Fruit fly (Drosophila melanogaster) whole organism, embryonic: Measurements from ENCODE around the gene Crtc.

Experiments
- Antp ChIP-seq: fragments of 200-800 bp; sonication (Bioruptor generic); optimal IDR thresholded peaks from 3 replicates; lab custom pipeline; 2016; ENCODE audit warnings: missing biosample characterization, missing genetic modification characterization
- Atf6 ChIP-seq: fragments of 200-800 bp; sonication (Bioruptor generic); IDR thresholded peaks from 2 replicates; pipeline ENCODE4 v1.3.6; 2022; ENCODE audit warnings: missing biosample characterization, missing genetic modification characterization
- B-H2 ChIP-seq: fragments of 200-800 bp; sonication (Bioruptor generic); optimal IDR thresholded peaks from 2 replicates; lab custom pipeline; 2018; ENCODE audit warnings: missing biosample characterization, mild to moderate bottlenecking, missing genetic modification characterization
- Blimp-1 ChIP-seq: fragments of 200-800 bp; sonication (Bioruptor generic); optimal IDR thresholded peaks from 3 replicates; lab custom pipeline; 2018; ENCODE audit warnings: missing biosample characterization, missing genetic modification characterization, mild to moderate bottlenecking, moderate library complexity, missing genetic modification reagents
- CG11695 ChIP-seq: fragments of 200-800 bp; sonication (Bioruptor generic); IDR thresholded peaks from 3 replicates; pipeline ENCODE4 v1.3.6; 2022; ENCODE audit warnings: missing biosample characterization, missing genetic modification characterization
- CG13296 ChIP-seq: fragments of 200-800 bp; sonication (Bioruptor generic); optimal IDR thresholded peaks from 3 replicates; lab custom pipeline; 2018; ENCODE audit warnings: missing biosample characterization, mild to moderate bottlenecking, missing genetic modification characterization
- CG14014 ChIP-seq: fragments of 200-800 bp; sonication (Bioruptor generic); IDR thresholded peaks from 2 replicates; pipeline ENCODE4 v1.3.6; 2022; ENCODE audit warnings: missing biosample characterization, missing genetic modification characterization
- CG14710 ChIP-seq: fragments of 200-800 bp; sonication (Bioruptor generic); optimal IDR thresholded peaks from 3 replicates; lab custom pipeline; 2019; ENCODE audit warnings: missing biosample characterization, mild to moderate bottlenecking, missing genetic modification characterization, moderate library complexity
- CG15479 ChIP-seq: fragments of 200-800 bp; sonication (Bioruptor generic); optimal IDR thresholded peaks from 3 replicates; lab custom pipeline; 2019; ENCODE audit warnings: missing biosample characterization, mild to moderate bottlenecking, missing genetic modification characterization, moderate library complexity
- CG17359 ChIP-seq: fragments of 200-800 bp; sonication (Bioruptor generic); optimal IDR thresholded peaks from 3 replicates; lab custom pipeline; 2018; ENCODE audit warnings: missing biosample characterization, mild to moderate bottlenecking, missing genetic modification characterization, moderate library complexity
- CG17385 ChIP-seq: fragments of 200-800 bp; sonication (Bioruptor generic); optimal IDR thresholded peaks from 3 replicates; lab custom pipeline; 2018; ENCODE audit warnings: missing biosample characterization, mild to moderate bottlenecking, missing genetic modification characterization
- CG2712 ChIP-seq: fragments of 200-800 bp; optimal IDR thresholded peaks from 3 replicates; lab custom pipeline; 2019; ENCODE audit warnings: missing biosample characterization, mild to moderate bottlenecking, missing genetic modification characterization, moderate library complexity
- CG31365 ChIP-seq: fragments of 200-800 bp; sonication (Bioruptor generic); optimal IDR thresholded peaks from 2 replicates; lab custom pipeline; 2018; ENCODE audit warnings: missing biosample characterization, mild to moderate bottlenecking, missing genetic modification characterization
- CG34224 ChIP-seq: fragments of 200-800 bp; sonication (Bioruptor generic); IDR thresholded peaks from 3 replicates; pipeline ENCODE4 v1.3.6; 2022; ENCODE audit warnings: missing biosample characterization, missing genetic modification characterization; ENCODE audit not compliant: partially characterized antibody
- CG4360 ChIP-seq: fragments of 200-800 bp; sonication (Bioruptor generic); IDR thresholded peaks from 2 replicates; pipeline ENCODE4 v1.3.6; 2022; ENCODE audit warnings: missing biosample characterization, missing genetic modification characterization
- CG4617 ChIP-seq: fragments of 200-800 bp; sonication (Bioruptor generic); optimal IDR thresholded peaks from 3 replicates; lab custom pipeline; 2016; ENCODE audit warnings: missing biosample characterization, missing genetic modification characterization, borderline replicate concordance
- CG5953 ChIP-seq: fragments of 200-800 bp; sonication (Bioruptor generic); IDR thresholded peaks from 2 replicates; pipeline ENCODE4 v1.3.6; 2022; ENCODE audit warnings: missing biosample characterization, missing genetic modification characterization
- CG6689 ChIP-seq: fragments of 200-800 bp; sonication (Bioruptor generic); IDR thresholded peaks from 2 replicates; pipeline ENCODE4 v1.3.6; 2022; ENCODE audit warnings: missing biosample characterization, missing genetic modification characterization
- CG8290 ChIP-seq, 3 experiments: fragments of 200-800 bp; sonication (Bioruptor generic); optimal IDR thresholded peaks; 2 replicates each; lab custom pipeline; 2016 to 2019; ENCODE audit warnings: missing biosample characterization in 3 of 3, missing genetic modification characterization in 3 of 3, mild to moderate bottlenecking in 2 of 3, moderate library complexity in 1 of 3
- CG8924 ChIP-seq: fragments of 200-800 bp; optimal IDR thresholded peaks from 3 replicates; lab custom pipeline; 2019; ENCODE audit warnings: missing biosample characterization, mild to moderate bottlenecking, missing genetic modification characterization, moderate library complexity
- Eip74EF ChIP-seq, 2 experiments: fragments of 200-800 bp in 1 of 2; fragments of >200 bp in 1 of 2; sonication (Bioruptor generic) in 1 of 2; optimal IDR thresholded peaks; 2 replicates each; lab custom pipeline; 2017 to 2019; ENCODE audit warnings: missing biosample characterization in 2 of 2, missing genetic modification characterization in 2 of 2, mild to moderate bottlenecking in 1 of 2, moderate library complexity in 1 of 2
- Ets65A ChIP-seq: fragments of 200-800 bp; sonication (Bioruptor generic); peaks from one replicate; lab custom pipeline; 2016; ENCODE audit warnings: missing biosample characterization, missing genetic modification characterization
- Gsc ChIP-seq: fragments of 200-800 bp; sonication (Bioruptor generic); IDR thresholded peaks from 2 replicates; pipeline ENCODE4 v1.3.6; 2022; ENCODE audit warnings: missing biosample characterization, missing genetic modification characterization
- Hmx ChIP-seq: fragments of 200-800 bp; sonication (Bioruptor generic); optimal IDR thresholded peaks from 2 replicates; lab custom pipeline; 2016; ENCODE audit warnings: missing biosample characterization, missing genetic modification characterization
- Lhr ChIP-seq: fragments of 200-800 bp; sonication (Bioruptor generic); optimal IDR thresholded peaks from 3 replicates; lab custom pipeline; 2017; ENCODE audit warnings: mild to moderate bottlenecking, missing biosample characterization, missing genetic modification reagents, missing genetic modification characterization
- Ravus ChIP-seq: fragments of 200-800 bp; sonication (Bioruptor generic); IDR thresholded peaks from 2 replicates; pipeline ENCODE4 v1.3.6; 2022; ENCODE audit warnings: missing biosample characterization, missing genetic modification characterization
- Six4 ChIP-seq: fragments of 200-800 bp; sonication (Bioruptor generic); optimal IDR thresholded peaks from 2 replicates; lab custom pipeline; 2016; ENCODE audit warnings: missing biosample characterization, missing genetic modification characterization
- Tbp ChIP-seq: fragments of >200 bp; optimal IDR thresholded peaks from 2 replicates; lab custom pipeline; 2018; ENCODE audit warnings: missing biosample characterization, missing genetic modification characterization
- abd-A ChIP-seq: fragments of 200-800 bp; sonication (Bioruptor generic); optimal IDR thresholded peaks from 3 replicates; lab custom pipeline; 2019; ENCODE audit warnings: missing biosample characterization, mild to moderate bottlenecking, missing genetic modification characterization, moderate library complexity
- ase ChIP-seq: fragments of 200-800 bp; sonication (Bioruptor generic); IDR thresholded peaks from 3 replicates; pipeline ENCODE4 v1.3.6; 2022; ENCODE audit warnings: missing biosample characterization, missing genetic modification characterization
- bowl ChIP-seq: fragments of 200-800 bp; sonication (Bioruptor generic); IDR thresholded peaks from 2 replicates; pipeline ENCODE4 v1.3.6; 2022; ENCODE audit warnings: missing biosample characterization, missing genetic modification characterization
- caup ChIP-seq: fragments of 200-800 bp; sonication (Bioruptor generic); optimal IDR thresholded peaks from 3 replicates; lab custom pipeline; 2017; ENCODE audit warnings: missing biosample characterization, mild to moderate bottlenecking, missing genetic modification characterization, moderate library complexity; ENCODE audit not compliant: severe bottlenecking
- exex ChIP-seq: fragments of 200-800 bp; sonication (Bioruptor generic); optimal IDR thresholded peaks from 4 replicates; lab custom pipeline; 2018; ENCODE audit warnings: missing biosample characterization, mild to moderate bottlenecking, missing genetic modification characterization, moderate library complexity
- fd64A ChIP-seq: fragments of 200-800 bp; sonication (Bioruptor generic); optimal IDR thresholded peaks from 3 replicates; lab custom pipeline; 2018; ENCODE audit warnings: missing biosample characterization, mild to moderate bottlenecking, missing genetic modification characterization
- kay ChIP-seq: fragments of 200-800 bp; sonication (Bioruptor generic); optimal IDR thresholded peaks from 2 replicates; lab custom pipeline; 2016; ENCODE audit warnings: missing biosample characterization, missing genetic modification characterization
- knrl ChIP-seq: fragments of 200-800 bp; sonication (Bioruptor generic); IDR thresholded peaks from 3 replicates; pipeline ENCODE4 v1.3.6; 2022; ENCODE audit warnings: missing biosample characterization, missing genetic modification characterization; ENCODE audit not compliant: partially characterized antibody
- nau ChIP-seq: fragments of 200-800 bp; sonication (Bioruptor generic); optimal IDR thresholded peaks from 3 replicates; lab custom pipeline; 2017; ENCODE audit warnings: missing biosample characterization, mild to moderate bottlenecking, missing genetic modification characterization, missing genetic modification reagents
- nmo ChIP-seq: fragments of 200-800 bp; sonication (Bioruptor generic); optimal IDR thresholded peaks from 2 replicates; lab custom pipeline; 2018; ENCODE audit warnings: missing biosample characterization, mild to moderate bottlenecking, missing genetic modification characterization, moderate library complexity
- onecut ChIP-seq: fragments of 200-800 bp; sonication (Bioruptor generic); IDR thresholded peaks from 2 replicates; pipeline ENCODE4 v1.3.6; 2022; ENCODE audit warnings: missing biosample characterization, missing genetic modification characterization
- pho ChIP-seq: fragments of 200-800 bp; sonication (Bioruptor generic); optimal IDR thresholded peaks from 2 replicates; lab custom pipeline; 2016; ENCODE audit warnings: missing biosample characterization, missing genetic modification characterization
- phol ChIP-seq: fragments of 200-800 bp; sonication (Bioruptor generic); optimal IDR thresholded peaks from 3 replicates; lab custom pipeline; 2018; ENCODE audit warnings: missing biosample characterization, mild to moderate bottlenecking, missing genetic modification characterization, moderate library complexity
- pros ChIP-seq: fragments of 200-800 bp; sonication (Bioruptor generic); optimal IDR thresholded peaks from 3 replicates; lab custom pipeline; 2019; ENCODE audit warnings: missing biosample characterization, mild to moderate bottlenecking, missing genetic modification characterization, moderate library complexity
- rib ChIP-seq: fragments of 200-800 bp; sonication (Bioruptor generic); IDR thresholded peaks from 2 replicates; pipeline ENCODE4 v1.3.6; 2022; ENCODE audit warnings: missing biosample characterization, missing genetic modification characterization
- run ChIP-seq: fragments of 200-800 bp; sonication (Bioruptor generic); optimal IDR thresholded peaks from 3 replicates; lab custom pipeline; 2018; ENCODE audit warnings: missing biosample characterization, mild to moderate bottlenecking, missing genetic modification characterization
- sima ChIP-seq: fragments of 200-800 bp; sonication (Bioruptor generic); optimal IDR thresholded peaks from 2 replicates; lab custom pipeline; 2016; ENCODE audit warnings: missing biosample characterization, missing genetic modification characterization
- sug ChIP-seq: fragments of 200-800 bp; optimal IDR thresholded peaks from 2 replicates; lab custom pipeline; 2019; ENCODE audit warnings: missing biosample characterization, mild to moderate bottlenecking, missing genetic modification characterization, moderate library complexity
- vvl ChIP-seq: fragments of 200-800 bp; sonication (Bioruptor generic); IDR thresholded peaks from 2 replicates; pipeline ENCODE4 v1.3.6; 2022; ENCODE audit warnings: missing biosample characterization, missing genetic modification characterization

Crtc gene

dm6 chr3L:17643985-17644905, 24.8 kb downstream of the Crtc start (continued):
- no peak for TF ChIP-seq Blimp-1 (GFP tag; lab: Kevin White, UChicago)
- TF ChIP-seq kay, result no peak
- TF ChIP-seq CG31365 (tag; lab: Kevin White, UChicago), result no peak
- TF ChIP-seq bowl (GFP tag; lab: Robert Waterston, UW), result no peak
- peak; percentile 70 for TF ChIP-seq Tbp (GFP tag; lab: Kevin White, UChicago)
- TF ChIP-seq Ravus (GFP tag; lab: Robert Waterston, UW), result no peak
- TF ChIP-seq CG6689 (GFP tag; lab: Robert Waterston, UW), result no peak
- no peak for TF ChIP-seq CG4617
- TF ChIP-seq CG8924 (tag; lab: Kevin White, UChicago), result peak; percentile 22
- peak; percentile 62 for TF ChIP-seq exex (tag; lab: Kevin White, UChicago)
- TF ChIP-seq abd-A (tag; lab: Kevin White, UChicago), result peak; percentile 70
- no peak for TF ChIP-seq Gsc (GFP tag; lab: Robert Waterston, UW)
- no peak for TF ChIP-seq knrl
- peak; percentile 55; the same call in 1 of the 2 replicates for TF ChIP-seq rib (GFP tag; lab: Robert Waterston, UW)
- no peak for TF ChIP-seq caup
- TF ChIP-seq CG15479 (GFP tag; lab: Kevin White, UChicago), result peak; percentile 76
- TF ChIP-seq Atf6 (GFP tag; lab: Robert Waterston, UW), result 0 out of 2 replicates have a peak, but pooled peaks have one; percentile 22
- TF ChIP-seq CG2712 (tag; lab: Kevin White, UChicago), result no peak
- peak in 1 of 2 experiments; percentile 57 for TF ChIP-seq Eip74EF (GFP tag; optimal IDR thresholded peaks at IDR 0.05; lab: Kevin White, UChicago)
- 0 out of 3 replicates have a peak, but pooled peaks have one; percentile 9 for TF ChIP-seq CG34224 (GFP tag; lab: Robert Waterston, UW)
- peak; percentile 49 for TF ChIP-seq sug (tag; lab: Kevin White, UChicago)
- peak; percentile 17 for TF ChIP-seq CG17385 (GFP tag; lab: Kevin White, UChicago)
- peak; percentile 69 for TF ChIP-seq Ets65A (GFP tag; lab: Kevin White, UChicago)
- TF ChIP-seq CG14014 (GFP tag; lab: Robert Waterston, UW), result 0 out of 2 replicates have a peak, but pooled peaks have one; percentile 12
- TF ChIP-seq phol (tag; lab: Kevin White, UChicago), result peak; percentile 97
- TF ChIP-seq B-H2, result peak; percentile 52
- TF ChIP-seq CG13296 (GFP tag; lab: Kevin White, UChicago), result peak; percentile 52
- no peak for TF ChIP-seq run (tag; lab: Kevin White, UChicago)
- TF ChIP-seq fd64A (GFP tag; lab: Kevin White, UChicago), result no peak
- TF ChIP-seq CG17359 (tag; lab: Kevin White, UChicago), result no peak
- TF ChIP-seq CG4360 (GFP tag; lab: Robert Waterston, UW), result 0 out of 2 replicates have a peak, but pooled peaks have one; percentile 35
- TF ChIP-seq CG14710 (tag; lab: Kevin White, UChicago), result no peak
- peak; percentile 78 for TF ChIP-seq vvl
- 0 out of 2 replicates have a peak, but pooled peaks have one; percentile 12 for TF ChIP-seq CG5953
- TF ChIP-seq CG11695 (GFP tag; lab: Robert Waterston, UW), result 0 out of 3 replicates have a peak, but pooled peaks have one; percentile 8
- no peak for TF ChIP-seq ase
- no peak for TF ChIP-seq Antp (GFP tag; lab: Kevin White, UChicago)
- TF ChIP-seq sima, result no peak
- no peak for TF ChIP-seq nau (GFP tag; lab: Kevin White, UChicago)
- TF ChIP-seq Hmx (GFP tag; lab: Kevin White, UChicago), result no peak
- peak; percentile 17 for TF ChIP-seq pros
- TF ChIP-seq Lhr (GFP tag; lab: Kevin White, UChicago), result no peak
- no peak for TF ChIP-seq pho (GFP tag; lab: Kevin White, UChicago)
- no peak for TF ChIP-seq nmo (GFP tag; lab: Kevin White, UChicago)
- peak; percentile 93 for TF ChIP-seq onecut
- no peak for TF ChIP-seq Six4
- no peak for TF ChIP-seq CG8290 (GFP tag; optimal IDR thresholded peaks at IDR 0.05; lab: Kevin White, UChicago)
- TF ChIP-seq CG8290 (tag; optimal IDR thresholded peaks at IDR 0.05; lab: Kevin White, UChicago), result no peak
